Fruit fly (Drosophila melanogaster) whole organism, embryonic: ENCODE results near the gene CG11986.

ENCODE experiments used
- CG10209 ChIP-seq: fragments of 200-800 bp; sonication (Bioruptor generic); optimal IDR thresholded peaks from 3 replicates; lab custom pipeline; 2017; ENCODE audit warnings: missing biosample characterization, mild to moderate bottlenecking, missing genetic modification characterization, missing genetic modification reagents
- CG10267 ChIP-seq: fragments of 200-800 bp; sonication (Bioruptor generic); optimal IDR thresholded peaks from 2 replicates; lab custom pipeline; 2018; ENCODE audit warnings: missing biosample characterization, mild to moderate bottlenecking, missing genetic modification characterization, moderate library complexity
- CG10366 ChIP-seq: fragments of 200-800 bp; sonication (Bioruptor generic); IDR thresholded peaks from 2 replicates; pipeline ENCODE4 v1.3.6; 2022; ENCODE audit warnings: missing biosample characterization, missing genetic modification characterization
- CG10565 ChIP-seq: fragments of 200-800 bp; sonication (Bioruptor generic); optimal IDR thresholded peaks from 3 replicates; lab custom pipeline; 2016; ENCODE audit warnings: missing biosample characterization, mild to moderate bottlenecking, missing genetic modification characterization
- CG11504 ChIP-seq: fragments of 200-800 bp; sonication (Bioruptor generic); optimal IDR thresholded peaks from 3 replicates; lab custom pipeline; 2019; ENCODE audit warnings: missing biosample characterization, mild to moderate bottlenecking, missing genetic modification characterization, moderate library complexity
- CG15514 ChIP-seq: fragments of 200-800 bp; sonication (Bioruptor generic); optimal IDR thresholded peaks from 3 replicates; lab custom pipeline; 2017; ENCODE audit warnings: missing biosample characterization, missing genetic modification characterization, mild to moderate bottlenecking, moderate library complexity, missing genetic modification reagents
- CG15696 ChIP-seq: fragments of 200-800 bp; sonication (Bioruptor generic); optimal IDR thresholded peaks from 2 replicates; lab custom pipeline; 2019; ENCODE audit warnings: missing biosample characterization, mild to moderate bottlenecking, missing genetic modification characterization, moderate library complexity
- CG17802 ChIP-seq: fragments of 200-800 bp; sonication (Bioruptor generic); optimal IDR thresholded peaks from 2 replicates; lab custom pipeline; 2018; ENCODE audit warnings: missing biosample characterization, mild to moderate bottlenecking, missing genetic modification characterization, moderate library complexity
- CG2129 ChIP-seq: fragments of 200-800 bp; sonication (Bioruptor generic); IDR thresholded peaks from 2 replicates; pipeline ENCODE4 v1.3.6; 2022; ENCODE audit warnings: missing biosample characterization, missing genetic modification characterization; ENCODE audit not compliant: partially characterized antibody
- CG3281 ChIP-seq: fragments of 200-800 bp; sonication (Bioruptor generic); optimal IDR thresholded peaks from 3 replicates; lab custom pipeline; 2017; ENCODE audit warnings: missing biosample characterization, mild to moderate bottlenecking, missing genetic modification characterization
- CG6791 ChIP-seq: fragments of 200-800 bp; sonication (Bioruptor generic); IDR thresholded peaks from 3 replicates; pipeline ENCODE4 v1.3.6; 2022; ENCODE audit warnings: missing biosample characterization, missing genetic modification characterization; ENCODE audit not compliant: partially characterized antibody
- Chrac-16 ChIP-seq: fragments of 200-800 bp; sonication (Bioruptor generic); optimal IDR thresholded peaks from 3 replicates; lab custom pipeline; 2016; ENCODE audit warnings: missing biosample characterization, missing genetic modification characterization
- Dek ChIP-seq: fragments of 200-800 bp; sonication (Bioruptor generic); optimal IDR thresholded peaks from 3 replicates; lab custom pipeline; 2019; ENCODE audit warnings: missing biosample characterization, mild to moderate bottlenecking, missing genetic modification characterization, moderate library complexity
- E2f1 ChIP-seq: fragments of 200-800 bp; sonication (Bioruptor generic); IDR thresholded peaks from 2 replicates; pipeline ENCODE4 v1.3.6; 2022; ENCODE audit warnings: missing biosample characterization, missing genetic modification characterization
- HLHmδ ChIP-seq: fragments of 200-800 bp; sonication (Bioruptor generic); optimal IDR thresholded peaks from 2 replicates; lab custom pipeline; 2018; ENCODE audit warnings: missing biosample characterization, mild to moderate bottlenecking, missing genetic modification characterization, moderate library complexity
- Jarid2 ChIP-seq: fragments of 200-800 bp; sonication (Bioruptor generic); optimal IDR thresholded peaks from 3 replicates; lab custom pipeline; 2017; ENCODE audit warnings: mild to moderate bottlenecking, missing biosample characterization, missing genetic modification reagents, missing genetic modification characterization
- Nf-YA ChIP-seq: fragments of 200-800 bp; sonication (Bioruptor generic); IDR thresholded peaks from 2 replicates; pipeline ENCODE4 v1.3.6; 2022; ENCODE audit warnings: missing biosample characterization, missing genetic modification characterization
- Oaz ChIP-seq: fragments of 200-800 bp; sonication (Bioruptor generic); IDR thresholded peaks from 2 replicates; pipeline ENCODE4 v1.3.6; 2022; ENCODE audit warnings: missing biosample characterization, missing genetic modification characterization
- Pdp1 ChIP-seq, 2 experiments: fragments of 200-800 bp; sonication (Bioruptor generic); optimal IDR thresholded peaks; 3 replicates each; lab custom pipeline; 2016; ENCODE audit warnings: missing biosample characterization in 2 of 2, missing genetic modification characterization in 2 of 2, mild to moderate bottlenecking in 1 of 2, moderate library complexity in 1 of 2
- Six4 ChIP-seq: fragments of 200-800 bp; sonication (Bioruptor generic); optimal IDR thresholded peaks from 2 replicates; lab custom pipeline; 2016; ENCODE audit warnings: missing biosample characterization, missing genetic modification characterization
- Xrp1 ChIP-seq: fragments of 200-800 bp; sonication (Bioruptor generic); IDR thresholded peaks from 2 replicates; pipeline ENCODE4 v1.3.6; 2022; ENCODE audit warnings: missing biosample characterization, missing genetic modification characterization
- bowl ChIP-seq: fragments of 200-800 bp; sonication (Bioruptor generic); IDR thresholded peaks from 2 replicates; pipeline ENCODE4 v1.3.6; 2022; ENCODE audit warnings: missing biosample characterization, missing genetic modification characterization
- br ChIP-seq: fragments of >200 bp; optimal IDR thresholded peaks from 2 replicates; lab custom pipeline; 2017
- corto ChIP-seq: fragments of 200-800 bp; sonication (Bioruptor generic); optimal IDR thresholded peaks from 2 replicates; lab custom pipeline; 2016; ENCODE audit warnings: missing biosample characterization, mild to moderate bottlenecking, missing genetic modification characterization, moderate library complexity
- dati ChIP-seq: fragments of 200-800 bp; sonication (Bioruptor generic); IDR thresholded peaks from 2 replicates; pipeline ENCODE4 v1.3.6; 2022; ENCODE audit warnings: missing biosample characterization, missing genetic modification characterization
- esg ChIP-seq: fragments of 200-800 bp; sonication (Bioruptor generic); conservative IDR thresholded peaks from 2 replicates; pipeline ENCODE4 v1.3.6; 2022; ENCODE audit warnings: missing biosample characterization, missing genetic modification characterization
- exex ChIP-seq: fragments of 200-800 bp; sonication (Bioruptor generic); optimal IDR thresholded peaks from 4 replicates; lab custom pipeline; 2018; ENCODE audit warnings: missing biosample characterization, mild to moderate bottlenecking, missing genetic modification characterization, moderate library complexity
- fd102C ChIP-seq: fragments of 200-800 bp; sonication (Bioruptor generic); optimal IDR thresholded peaks from 2 replicates; lab custom pipeline; 2018; ENCODE audit warnings: missing biosample characterization, mild to moderate bottlenecking, missing genetic modification characterization, moderate library complexity
- fru ChIP-seq: fragments of >200 bp; optimal IDR thresholded peaks from 2 replicates; lab custom pipeline; 2017
- ftz-f1 ChIP-seq: fragments of 200-800 bp; sonication (Bioruptor generic); optimal IDR thresholded peaks from 2 replicates; lab custom pipeline; 2016; ENCODE audit warnings: missing biosample characterization, missing genetic modification characterization
- gcm ChIP-seq: fragments of 200-800 bp; sonication (Bioruptor generic); optimal IDR thresholded peaks from 2 replicates; lab custom pipeline; 2019; ENCODE audit warnings: missing biosample characterization, mild to moderate bottlenecking, missing genetic modification characterization, moderate library complexity
- grau ChIP-seq: fragments of 200-800 bp; optimal IDR thresholded peaks from 3 replicates; lab custom pipeline; 2019; ENCODE audit warnings: missing biosample characterization, mild to moderate bottlenecking, missing genetic modification characterization, moderate library complexity
- kay ChIP-seq: fragments of 200-800 bp; sonication (Bioruptor generic); optimal IDR thresholded peaks from 2 replicates; lab custom pipeline; 2016; ENCODE audit warnings: missing biosample characterization, missing genetic modification characterization
- ken ChIP-seq: fragments of 200-800 bp; sonication (Bioruptor generic); IDR thresholded peaks from 3 replicates; pipeline ENCODE4 v1.3.6; 2022; ENCODE audit warnings: missing biosample characterization, missing genetic modification characterization
- lilli ChIP-seq: fragments of 200-800 bp; sonication (Bioruptor generic); optimal IDR thresholded peaks from 3 replicates; lab custom pipeline; 2016; ENCODE audit warnings: missing biosample characterization, missing genetic modification characterization
- nerfin-2 ChIP-seq: fragments of 200-800 bp; sonication (Bioruptor generic); IDR thresholded peaks from 2 replicates; pipeline ENCODE4 v1.3.6; 2022; ENCODE audit warnings: missing biosample characterization, missing genetic modification characterization; ENCODE audit not compliant: partially characterized antibody
- oc ChIP-seq: fragments of 200-800 bp; sonication (Bioruptor generic); optimal IDR thresholded peaks from 2 replicates; lab custom pipeline; 2018; ENCODE audit warnings: missing biosample characterization, mild to moderate bottlenecking, missing genetic modification characterization, moderate library complexity
- org-1 ChIP-seq: fragments of 200-800 bp; sonication (Bioruptor generic); optimal IDR thresholded peaks from 2 replicates; lab custom pipeline; 2017; ENCODE audit warnings: missing biosample characterization, missing genetic modification characterization
- p53 ChIP-seq: fragments of 200-800 bp; sonication (Bioruptor generic); optimal IDR thresholded peaks from 2 replicates; lab custom pipeline; 2016; ENCODE audit warnings: missing biosample characterization, missing genetic modification characterization
- scrt ChIP-seq: fragments of 200-800 bp; sonication (Bioruptor generic); optimal IDR thresholded peaks from 2 replicates; lab custom pipeline; 2018; ENCODE audit warnings: missing biosample characterization, mild to moderate bottlenecking, missing genetic modification characterization, moderate library complexity
- sob ChIP-seq: fragments of 200-800 bp; sonication (Bioruptor generic); IDR thresholded peaks from 2 replicates; pipeline ENCODE4 v1.3.6; 2022; ENCODE audit warnings: missing biosample characterization, missing genetic modification characterization
- twi ChIP-seq: fragments of 200-800 bp; optimal IDR thresholded peaks from 2 replicates; lab custom pipeline; 2019; ENCODE audit warnings: missing biosample characterization, mild to moderate bottlenecking, missing genetic modification characterization, moderate library complexity

The CG11986 gene

DNA sequence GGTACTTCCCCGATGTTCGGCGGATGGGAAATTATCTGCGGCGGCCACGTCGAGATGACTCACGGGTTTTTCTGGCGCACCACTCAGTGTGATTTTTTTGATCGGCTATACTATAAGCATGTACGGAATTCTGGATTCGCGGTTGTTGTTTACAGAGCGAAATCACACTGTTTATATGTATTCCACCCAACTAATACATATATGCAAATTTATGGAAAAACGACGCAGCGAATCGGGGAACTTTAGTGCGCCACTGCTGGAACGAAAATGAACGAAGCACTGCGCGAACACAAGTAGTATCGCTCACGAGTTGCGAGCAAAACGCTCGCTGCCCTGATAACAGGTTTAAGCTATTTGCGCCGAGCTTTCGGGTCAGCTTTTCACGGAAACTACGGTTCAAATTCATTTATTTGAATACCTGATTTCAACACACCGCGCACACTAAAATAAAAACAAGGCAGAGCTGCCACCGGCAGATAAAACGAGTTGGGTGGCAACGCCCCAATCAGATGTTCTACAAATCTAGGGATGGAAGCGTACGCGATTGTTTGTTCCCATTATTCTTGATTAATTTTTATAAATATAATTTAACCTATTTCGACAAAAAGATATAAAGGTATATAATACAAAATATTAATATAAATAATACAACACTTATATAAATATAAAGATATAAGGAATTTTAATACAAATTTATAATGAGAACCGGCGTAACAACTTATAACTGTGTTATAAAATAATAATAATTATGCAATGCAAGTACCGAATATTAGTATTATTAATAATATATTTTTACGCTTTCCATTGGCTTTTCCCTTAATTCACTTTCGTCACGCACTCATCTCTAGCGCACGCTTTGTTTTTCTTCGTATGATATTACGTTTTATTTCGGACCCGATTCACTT, 32.6 kb downstream of the CG11986 start, which contains the start of gene Rel (continued):
- TF ChIP-seq fd102C (no peak), CG10209 (GFP tag; lab: Kevin White, UChicago) (peak; percentile 74), CG6791 (no peak), esg (GFP tag; lab: Robert Waterston, UW) (no peak), dati (GFP tag; lab: Robert Waterston, UW) (no peak), Jarid2 (GFP tag; lab: Kevin White, UChicago) (peak; percentile 54), twi (tag; lab: Kevin White, UChicago) (peak; percentile 66), grau (tag; lab: Kevin White, UChicago) (peak; percentile 85), CG17802 (tag; lab: Kevin White, UChicago) (no peak), CG10267 (tag; lab: Kevin White, UChicago) (peak; percentile 74), Pdp1 (GFP tag; optimal IDR thresholded peaks at IDR 0.05; lab: Kevin White, UChicago) (peak in 1 of 2 experiments; percentile 23), bowl (GFP tag; lab: Robert Waterston, UW) (no peak), lilli (GFP tag; lab: Kevin White, UChicago) (peak; percentile 55), Chrac-16 (GFP tag; lab: Kevin White, UChicago) (peak; percentile 23), Xrp1 (GFP tag; lab: Robert Waterston, UW) (no peak), oc (peak; percentile 45), br (no peak), E2f1 (GFP tag; lab: Robert Waterston, UW) (no peak), sob (GFP tag; lab: Robert Waterston, UW) (no peak), CG15696 (peak; percentile 78), CG10366 (GFP tag; lab: Robert Waterston, UW) (no peak), gcm (GFP tag; lab: Kevin White, UChicago) (peak; percentile 64), Dek (tag; lab: Kevin White, UChicago) (peak; percentile 70), HLHmδ (GFP tag; lab: Kevin White, UChicago) (no peak), ftz-f1 (GFP tag; lab: Kevin White, UChicago) (peak; percentile 56), kay (GFP tag; lab: Kevin White, UChicago) (peak; percentile 82), Nf-YA (GFP tag; lab: Robert Waterston, UW) (no peak), nerfin-2 (no peak), p53 (GFP tag; lab: Kevin White, UChicago) (no peak), fru (lab: Kevin White, UChicago) (no peak), CG11504 (tag; lab: Kevin White, UChicago) (peak; percentile 82), CG3281 (GFP tag; lab: Kevin White, UChicago) (peak; percentile 78), Six4 (GFP tag; lab: Kevin White, UChicago) (peak; percentile 56), CG10565 (GFP tag; lab: Kevin White, UChicago) (no peak), scrt (peak; percentile 45), corto (peak; percentile 39), org-1 (GFP tag; lab: Kevin White, UChicago) (peak; percentile 22), CG2129 (GFP tag; lab: Robert Waterston, UW) (no peak), ken (GFP tag; lab: Robert Waterston, UW) (no peak), CG15514 (peak; percentile 96), Oaz (GFP tag; lab: Robert Waterston, UW) (no peak), exex (tag; lab: Kevin White, UChicago) (peak; percentile 35)
